Fruit fly (Drosophila melanogaster): ENCODE data around the gene CG18081.

dm6 chr3L:15785368-15785767 is 49.8 kb downstream of the CG18081 start:
- TF ChIP-seq EcR (GFP tag; optimal IDR thresholded peaks at IDR 0.05) (no peak), Ets98B (GFP tag; IDR thresholded peaks at IDR 0.05) (no peak), CG9948 (tag; optimal IDR thresholded peaks at IDR 0.05) (no peak), CG34367 (tag; optimal IDR thresholded peaks at IDR 0.05) (no peak), Pif1B (GFP tag; optimal IDR thresholded peaks at IDR 0.05) (no peak), CG8159 (tag; optimal IDR thresholded peaks at IDR 0.05) (no peak), CG8301 (tag; optimal IDR thresholded peaks at IDR 0.05) (no peak), gl (tag; optimal IDR thresholded peaks at IDR 0.05) (no peak)

All from whole organism, pupa.